Worm (Caenorhabditis elegans) whole organism, young adult: ENCODE results near the gene nhr-178.

ENCODE experiments used
- D2030.7 ChIP-seq: fragments of 200-800 bp; sonication (Bioruptor generic); IDR thresholded peaks from 2 replicates; pipeline ENCODE4 v1.3.6; 2022; ENCODE audit warnings: missing genetic modification reagents, missing genetic modification characterization, missing compliant biosample characterization
- Y53G8AR.9 ChIP-seq: fragments of 200-800 bp; sonication (Bioruptor generic); conservative IDR thresholded peaks from 2 replicates; pipeline ENCODE4 v1.3.6; 2022; ENCODE audit warnings: missing genetic modification reagents, missing genetic modification characterization, missing compliant biosample characterization
- Y79H2A.3 ChIP-seq: fragments of 200-800 bp; sonication (Bioruptor generic); conservative IDR thresholded peaks from 2 replicates; pipeline ENCODE4 v1.3.6; 2022; ENCODE audit warnings: missing genetic modification reagents, missing genetic modification characterization, missing compliant biosample characterization
- ama-1 ChIP-seq, 3 experiments: fragments of 150-350 bp in 1 of 3; sonication (generic microtip) in 2 of 3; optimal IDR thresholded peaks; 2 replicates each; lab custom pipeline; 2014 to 2018; ENCODE audit warnings: missing biosample characterization in 2 of 3, missing genetic modification characterization in 2 of 3, missing genetic modification reagents in 2 of 3
- aptf-2 ChIP-seq: fragments of 200-800 bp; sonication (Bioruptor generic); conservative IDR thresholded peaks from 2 replicates; pipeline ENCODE4 v1.3.6; 2022; ENCODE audit warnings: missing genetic modification reagents, missing genetic modification characterization, missing compliant biosample characterization
- athp-1 ChIP-seq: sonication (generic microtip); optimal IDR thresholded peaks from 2 replicates; lab custom pipeline; 2017; ENCODE audit warnings: mild to moderate bottlenecking, missing genetic modification characterization, missing compliant biosample characterization
- attf-5 ChIP-seq: fragments of 200-800 bp; sonication (Bioruptor generic); optimal IDR thresholded peaks from 2 replicates; lab custom pipeline; 2018; ENCODE audit warnings: mild to moderate bottlenecking, missing genetic modification characterization, missing compliant biosample characterization
- cebp-1 ChIP-seq, 2 experiments: fragments of 200-800 bp in 1 of 2; sonication (Bioruptor generic) in 1 of 2; sonication (generic microtip) in 1 of 2; IDR thresholded peaks in 1 of 2; optimal IDR thresholded peaks in 1 of 2; 2 replicates each; pipeline versions ENCODE4 v1.3.6 to Lab custom; 2017 to 2022; ENCODE audit warnings: missing compliant biosample characterization in 2 of 2, missing genetic modification characterization in 2 of 2, mild to moderate bottlenecking in 1 of 2, missing genetic modification reagents in 1 of 2, moderate library complexity in 1 of 2
- cebp-2 ChIP-seq: fragments of 200-800 bp; sonication (Bioruptor generic); IDR thresholded peaks from 2 replicates; pipeline ENCODE4 v1.3.6; 2022; ENCODE audit warnings: missing genetic modification characterization, missing compliant biosample characterization
- ceh-91 ChIP-seq: fragments of 200-800 bp; sonication (Bioruptor generic); IDR thresholded peaks from 2 replicates; pipeline ENCODE4 v1.3.6; 2022; ENCODE audit warnings: missing genetic modification reagents, missing genetic modification characterization, missing compliant biosample characterization
- dox-1 ChIP-seq: fragments of 200-800 bp; sonication (Bioruptor generic); IDR thresholded peaks from 2 replicates; pipeline ENCODE4 v1.3.6; 2022; ENCODE audit warnings: missing genetic modification reagents, missing genetic modification characterization, missing compliant biosample characterization
- egrh-3 ChIP-seq: fragments of 200-800 bp; sonication (Bioruptor generic); IDR thresholded peaks from 2 replicates; pipeline ENCODE4 v1.3.6; 2022; ENCODE audit warnings: missing genetic modification reagents, missing genetic modification characterization, missing compliant biosample characterization
- gei-17 ChIP-seq: fragments of 200-800 bp; sonication (Bioruptor generic); optimal IDR thresholded peaks from 2 replicates; lab custom pipeline; 2018; ENCODE audit warnings: mild to moderate bottlenecking, missing genetic modification characterization, missing compliant biosample characterization
- hlh-12 ChIP-seq: sonication (generic microtip); optimal IDR thresholded peaks from 2 replicates; lab custom pipeline; 2016; ENCODE audit warnings: missing genetic modification characterization, missing compliant biosample characterization
- hmg-20 ChIP-seq: fragments of 200-800 bp; sonication (Bioruptor generic); IDR thresholded peaks from 2 replicates; pipeline ENCODE4 v1.3.6; 2022; ENCODE audit warnings: missing genetic modification reagents, missing genetic modification characterization, missing compliant biosample characterization
- lin-40 ChIP-seq: sonication (generic microtip); optimal IDR thresholded peaks from 2 replicates; lab custom pipeline; 2016; ENCODE audit warnings: missing genetic modification characterization, mild to moderate bottlenecking, missing compliant biosample characterization, missing genotype, missing genetic modification reagents
- lin-54 ChIP-seq: fragments of 200-800 bp; sonication (Bioruptor generic); optimal IDR thresholded peaks from 2 replicates; lab custom pipeline; 2018; ENCODE audit warnings: mild to moderate bottlenecking, missing genetic modification characterization, missing compliant biosample characterization
- madf-10 ChIP-seq: sonication (generic microtip); optimal IDR thresholded peaks from 2 replicates; lab custom pipeline; 2016; ENCODE audit warnings: mild to moderate bottlenecking, missing genetic modification characterization, missing compliant biosample characterization
- mcd-1 ChIP-seq: fragments of 200-800 bp; sonication (Bioruptor generic); IDR thresholded peaks from 2 replicates; pipeline ENCODE4 v1.3.6; 2022; ENCODE audit warnings: missing genetic modification reagents, missing genetic modification characterization, missing compliant biosample characterization
- mes-4 ChIP-seq: sonication (generic microtip); optimal IDR thresholded peaks from 2 replicates; lab custom pipeline; 2016; ENCODE audit warnings: missing genotype, missing genetic modification characterization, missing compliant biosample characterization
- nhr-179 ChIP-seq: sonication (generic microtip); optimal IDR thresholded peaks from 2 replicates; lab custom pipeline; 2016; ENCODE audit warnings: mild to moderate bottlenecking, missing genetic modification characterization, missing compliant biosample characterization
- nhr-80 ChIP-seq: sonication (generic microtip); optimal IDR thresholded peaks from 2 replicates; lab custom pipeline; 2016; ENCODE audit warnings: missing genetic modification characterization, missing compliant biosample characterization
- rec-8 ChIP-seq, 2 experiments: sonication (generic microtip); optimal IDR thresholded peaks; 2 replicates each; lab custom pipeline; 2016; ENCODE audit warnings: mild to moderate bottlenecking in 2 of 2, missing genetic modification characterization in 2 of 2, missing genetic modification reagents in 2 of 2, missing genotype in 2 of 2, missing biosample characterization in 1 of 2, missing compliant biosample characterization in 1 of 2, moderate library complexity in 1 of 2
- repo-1 ChIP-seq: sonication (generic microtip); optimal IDR thresholded peaks from 2 replicates; lab custom pipeline; 2017; ENCODE audit warnings: mild to moderate bottlenecking, missing genetic modification characterization, missing compliant biosample characterization
- rpc-1 ChIP-seq, 2 experiments: fragments of 150-350 bp in 1 of 2; sonication (generic microtip) in 1 of 2; optimal IDR thresholded peaks; 2 replicates each; lab custom pipeline; 2014 to 2018; ENCODE audit warnings: missing biosample characterization in 1 of 2, missing genetic modification characterization in 1 of 2, missing genetic modification reagents in 1 of 2, missing genotype in 1 of 2
- somi-1 ChIP-seq: fragments of 200-800 bp; sonication (Bioruptor generic); optimal IDR thresholded peaks from 2 replicates; lab custom pipeline; 2018; ENCODE audit warnings: mild to moderate bottlenecking, missing genetic modification characterization, missing compliant biosample characterization
- zim-3 ChIP-seq: sonication (generic microtip); optimal IDR thresholded peaks from 2 replicates; lab custom pipeline; 2017; ENCODE audit warnings: mild to moderate bottlenecking, missing genetic modification characterization, moderate library complexity, missing compliant biosample characterization
- ztf-18 ChIP-seq: sonication (generic microtip); optimal IDR thresholded peaks from 2 replicates; lab custom pipeline; 2016; ENCODE audit warnings: missing genotype, mild to moderate bottlenecking, missing genetic modification characterization, missing compliant biosample characterization
- ztf-22 ChIP-seq: fragments of 200-800 bp; sonication (Bioruptor generic); optimal IDR thresholded peaks from 2 replicates; lab custom pipeline; 2018; ENCODE audit warnings: mild to moderate bottlenecking, missing genetic modification characterization, moderate library complexity, missing compliant biosample characterization

The nhr-178 gene

DNA sequence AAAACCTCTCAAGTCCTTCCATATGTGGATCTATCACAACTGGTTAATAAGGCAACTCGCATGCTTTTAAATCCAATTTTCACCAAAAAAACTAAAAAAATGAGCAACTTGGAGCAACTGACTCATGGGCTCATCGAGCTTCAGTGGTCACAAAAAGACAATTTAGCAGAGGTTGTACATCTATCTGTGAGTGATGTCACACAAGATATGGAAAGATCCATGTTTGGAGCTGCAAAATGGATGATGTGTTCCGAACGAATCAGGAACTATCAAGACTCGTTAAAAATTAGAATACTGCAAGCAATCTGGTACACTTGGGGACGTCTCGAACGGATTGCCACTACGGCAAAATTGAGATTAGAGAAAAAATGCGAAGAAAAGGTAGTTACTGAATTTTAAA lies 3.8 kb upstream of the nhr-178 start:
- TF ChIP-seq nhr-179 (no peak), somi-1 (no peak), hlh-12 (tag; lab: Kevin White, UChicago) (no peak), madf-10 (tag; lab: Kevin White, UChicago) (no peak), ztf-22 (GFP tag; lab: Kevin White, UChicago) (no peak), rec-8 (tag; optimal IDR thresholded peaks at IDR 0.05; lab: Kevin White, UChicago) (no peak), ceh-91 (no peak)

DNA sequence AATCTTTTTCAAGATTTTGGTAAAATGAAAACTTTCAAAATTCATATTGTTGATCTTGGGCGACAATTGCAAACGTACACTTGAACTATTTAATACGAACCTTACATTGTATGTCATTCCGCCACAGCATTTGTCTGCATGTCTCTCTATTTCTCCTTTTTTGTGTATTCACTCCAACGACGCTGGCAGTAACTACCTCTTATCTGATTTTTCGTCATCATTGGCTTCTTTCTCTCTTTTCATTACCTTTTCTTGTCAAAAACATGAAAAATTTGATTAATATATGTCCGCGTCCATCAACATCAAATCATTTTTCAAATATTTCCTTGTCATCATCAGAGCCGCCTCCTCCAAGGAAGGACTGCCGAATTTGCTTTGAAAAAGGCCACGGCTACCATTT lies 2.3 kb upstream of the nhr-178 start, which contains the start of gene nhr-177:
Gene nhr-177 (plus strand): TSS at position 167 of the 400 bp plus-strand sequence.
- TF ChIP-seq Y53G8AR.9 (GFP tag; lab: Robert Waterston, UW), result no peak
- peak; percentile 69 for TF ChIP-seq nhr-80 (tag; lab: Kevin White, UChicago)

ce11 chrV:1600561-1601088 lies 7.1 kb downstream of the nhr-178 start, which contains the start of gene F16B4.2:
Gene F16B4.2, plus strand, starts transcription at chrV:1601038.
- TF ChIP-seq cebp-1 (GFP tag; IDR thresholded peaks at IDR 0.05; lab: Robert Waterston, UW) (peak; percentile 70), cebp-1 (tag; optimal IDR thresholded peaks at IDR 0.05; lab: Kevin White, UChicago) (peak; percentile 86), hlh-12 (tag; lab: Kevin White, UChicago) (no peak)
- TF ChIP-seq, all 124 proteins: peak for 1

DNA sequence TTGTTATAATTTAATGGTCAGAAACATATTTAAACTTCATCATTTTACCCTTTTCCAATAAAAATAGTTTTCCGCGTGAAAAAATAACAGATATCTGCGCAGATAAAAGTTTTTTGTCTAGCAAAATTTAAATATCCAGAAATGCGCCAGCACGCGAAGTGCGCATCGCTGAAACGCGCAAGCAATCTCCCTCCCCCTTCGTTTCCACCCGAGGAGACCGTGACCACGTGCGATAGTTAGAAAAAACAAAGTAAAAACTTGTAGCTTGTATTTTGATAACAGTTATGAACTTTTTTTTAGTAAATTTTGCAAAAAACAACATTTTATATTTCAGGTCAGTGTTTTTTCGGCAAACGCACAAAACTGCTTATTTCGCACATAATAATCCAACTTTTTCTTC lies 8.7 kb downstream of the nhr-178 start:
- TF ChIP-seq dox-1 (GFP tag; lab: Robert Waterston, UW) (peak; percentile 49; the same call in 1 of the 2 replicates), attf-5 (GFP tag; lab: Kevin White, UChicago) (peak; percentile 31), ztf-18 (tag; lab: Kevin White, UChicago) (peak; percentile 90), mcd-1 (GFP tag; lab: Robert Waterston, UW) (peak; percentile 55), nhr-80 (tag; lab: Kevin White, UChicago) (peak; percentile 32), hmg-20 (GFP tag; lab: Robert Waterston, UW) (0 out of 2 replicates have a peak, but pooled peaks have one; percentile 24), egrh-3 (GFP tag; lab: Robert Waterston, UW) (peak; percentile 53; the same call in 1 of the 2 replicates)
- TF ChIP-seq, all 124 proteins: peak for 7; not testable (repeated sequence) for 117

- TF ChIP-seq lin-40 (tag; lab: Kevin White, UChicago) (peak; percentile 25), zim-3 (no peak), athp-1 (tag; lab: Kevin White, UChicago) (no peak), D2030.7 (no peak)
These were observed 13.1 kb downstream of the nhr-178 start for ce11 chrV:1594554-1595092.

DNA sequence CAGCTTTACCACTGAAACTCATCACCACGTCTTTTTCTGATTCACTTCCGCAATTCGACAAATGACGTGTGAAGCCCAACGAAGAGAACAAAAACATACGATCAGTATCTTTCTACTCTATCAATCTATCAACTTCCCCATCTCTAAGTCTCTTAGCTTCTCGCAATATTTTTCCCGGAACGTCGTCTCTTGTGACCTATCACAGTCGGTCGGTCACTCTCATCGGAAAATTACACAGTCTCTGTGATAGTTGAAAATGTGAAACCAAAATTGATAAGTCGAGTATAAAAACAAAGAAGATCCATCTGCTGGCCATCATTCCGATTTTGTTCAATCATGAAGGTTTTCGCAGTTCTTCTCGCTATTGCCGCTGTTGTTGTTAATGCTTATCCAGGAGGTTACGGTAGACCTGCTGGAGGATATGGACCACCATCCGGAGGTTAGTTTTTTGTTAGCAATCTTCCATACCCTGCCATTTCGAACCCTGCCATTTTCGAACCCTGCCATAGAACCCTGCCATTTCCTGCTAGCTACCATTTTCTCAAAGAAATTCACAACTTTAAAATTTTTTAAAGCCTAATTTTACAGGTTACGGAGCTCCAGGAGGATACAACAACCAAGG lies 13.8 kb downstream of the nhr-178 start, which contains the start of gene F16B4.4:
Gene F16B4.4 (plus strand): TSS at position 221 of the 622 bp plus-strand sequence.
- TF ChIP-seq lin-54, result no peak
- TF ChIP-seq ama-1 (optimal IDR thresholded peaks at IDR 0.05; lab: Kevin White, UChicago), result peak; percentile 48
- no peak for TF ChIP-seq ama-1 (GFP tag; optimal IDR thresholded peaks at IDR 0.05; lab: Kevin White, UChicago)
- TF ChIP-seq, all 124 proteins: peak for 1

DNA sequence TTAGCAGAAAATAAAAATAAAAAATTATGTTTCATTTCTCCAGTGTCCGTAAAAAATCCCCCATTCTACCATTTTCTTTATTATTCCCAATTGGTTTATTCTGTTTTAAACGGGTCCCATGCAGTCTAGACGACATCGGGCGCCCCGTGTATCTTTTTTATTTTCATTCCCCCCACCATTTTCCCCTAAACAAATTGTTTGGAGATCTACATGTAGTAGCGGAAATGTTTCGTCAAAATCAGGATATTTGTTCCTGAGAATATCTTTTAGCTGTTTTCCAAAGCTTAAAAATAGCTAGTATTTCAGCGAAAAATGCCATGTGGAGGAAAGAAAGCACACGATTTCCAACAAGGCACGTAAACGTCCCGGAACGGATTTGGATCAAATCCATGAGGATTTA lies 19.6 kb downstream of the nhr-178 start, which contains the start of gene F16B4.5:
Gene F16B4.5 (plus strand): TSS at position 301 of the 400 bp plus-strand sequence.
- TF ChIP-seq rpc-1 (optimal IDR thresholded peaks at IDR 0.05; lab: Kevin White, UChicago) (no peak), rpc-1 (tag; optimal IDR thresholded peaks at IDR 0.05; lab: Kevin White, UChicago) (no peak), mes-4 (no peak), Y79H2A.3 (GFP tag; lab: Robert Waterston, UW) (no peak), mcd-1 (GFP tag; lab: Robert Waterston, UW) (no peak), repo-1 (tag; lab: Kevin White, UChicago) (no peak), cebp-2 (GFP tag; lab: Robert Waterston, UW) (no peak), gei-17 (no peak), aptf-2 (GFP tag; lab: Robert Waterston, UW) (no peak)
